Worm (Caenorhabditis elegans) whole organism, L4/young adult: Measurements from ENCODE around the gene spsb-2.

ENCODE experiments used
- W03F9.2 ChIP-seq: fragments of 150-350 bp; optimal IDR thresholded peaks from 2 replicates; lab custom pipeline; 2014; ENCODE audit warnings: missing biosample characterization, missing genetic modification characterization
- dao-5 ChIP-seq: sonication (generic microtip); optimal IDR thresholded peaks from 2 replicates; lab custom pipeline; 2016; ENCODE audit warnings: missing genotype, missing genetic modification characterization, moderate library complexity, missing compliant biosample characterization
- him-1 ChIP-seq: sonication (generic microtip); optimal IDR thresholded peaks from 2 replicates; lab custom pipeline; 2016; ENCODE audit warnings: missing genotype, missing genetic modification reagents, missing genetic modification characterization, missing compliant biosample characterization

DNA sequence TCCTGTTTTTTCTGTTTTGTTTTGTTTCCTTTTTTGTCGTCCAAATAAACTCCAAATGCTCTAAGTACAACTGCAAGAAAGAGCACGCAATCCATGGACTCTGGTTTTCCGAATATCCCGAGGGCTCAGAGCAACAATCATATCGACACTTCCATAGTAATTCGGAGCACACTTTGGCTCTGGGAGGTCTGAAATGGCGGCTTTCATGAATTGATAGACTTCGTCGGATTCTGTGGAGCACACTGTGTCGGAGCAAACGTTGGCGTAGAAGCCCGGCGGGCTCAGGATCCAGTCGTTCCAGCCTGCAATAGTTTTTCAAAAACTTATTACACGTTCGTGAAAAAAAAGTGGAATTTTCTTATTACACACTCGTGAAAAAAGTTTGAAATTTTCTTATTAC, 14.7 kb downstream of the spsb-2 start:
- TF ChIP-seq W03F9.2 = no peak
- no peak for TF ChIP-seq him-1
- no peak for TF ChIP-seq dao-5
